Worm (Caenorhabditis elegans) whole organism, L4 larva: Measurements from ENCODE around the gene str-131.
A peak's percentile ranks its signal among the peaks of the same experiment; 100 is the strongest.

Experiments
- F49E8.2 ChIP-seq: sonication (generic microtip); optimal IDR thresholded peaks from 2 replicates; lab custom pipeline; 2016; ENCODE audit warnings: missing compliant biosample characterization, mild to moderate bottlenecking, missing genetic modification characterization, borderline replicate concordance
- Y75B8A.6 ChIP-seq: fragments of 200-800 bp; sonication (Bioruptor generic); IDR thresholded peaks from 2 replicates; pipeline ENCODE4 v1.3.6; 2022; ENCODE audit warnings: missing genetic modification reagents, missing genetic modification characterization, missing compliant biosample characterization
- ZK546.5 ChIP-seq, 2 experiments: sonication (generic microtip); optimal IDR thresholded peaks; 2 replicates each; lab custom pipeline; 2017; ENCODE audit warnings: missing biosample characterization in 2 of 2, missing genetic modification characterization in 2 of 2
- aha-1 ChIP-seq: fragments of 150-350 bp; peaks from one replicate; lab custom pipeline; 2014; ENCODE audit warnings: missing biosample characterization, missing genetic modification characterization
- arid-1 ChIP-seq: fragments of 200-800 bp; sonication (Bioruptor generic); conservative IDR thresholded peaks from 2 replicates; pipeline ENCODE4 v1.3.6; 2022; ENCODE audit warnings: missing genetic modification reagents, missing genetic modification characterization, missing compliant biosample characterization
- ceh-28 ChIP-seq: fragments of 150-350 bp; optimal IDR thresholded peaks from 2 replicates; lab custom pipeline; 2014; ENCODE audit warnings: missing biosample characterization, missing genetic modification reagents, missing genetic modification characterization
- ceh-44 ChIP-seq: fragments of 200-800 bp; sonication (Bioruptor generic); IDR thresholded peaks from 2 replicates; pipeline ENCODE4 v1.3.6; 2022; ENCODE audit warnings: missing genetic modification reagents, missing genetic modification characterization, missing compliant biosample characterization
- ceh-62 ChIP-seq: sonication (generic microtip); optimal IDR thresholded peaks from 2 replicates; lab custom pipeline; 2017; ENCODE audit warnings: missing biosample characterization, missing genetic modification characterization
- daf-12 ChIP-seq: fragments of 150-350 bp; optimal IDR thresholded peaks from 2 replicates; lab custom pipeline; 2014; ENCODE audit warnings: missing biosample characterization, missing genetic modification reagents, missing genetic modification characterization
- daf-8 ChIP-seq: fragments of 200-800 bp; sonication (Bioruptor generic); IDR thresholded peaks from 2 replicates; pipeline ENCODE4 v1.3.6; 2022; ENCODE audit warnings: missing genetic modification characterization, missing compliant biosample characterization
- dmd-6 ChIP-seq: fragments of 200-800 bp; sonication (Bioruptor generic); IDR thresholded peaks from 2 replicates; pipeline ENCODE4 v1.3.6; 2022; ENCODE audit warnings: missing genetic modification reagents, missing genetic modification characterization, missing compliant biosample characterization
- egl-43 ChIP-seq: fragments of 200-800 bp; sonication (Bioruptor generic); IDR thresholded peaks from 2 replicates; pipeline ENCODE4 v1.3.6; 2022; ENCODE audit warnings: missing genetic modification reagents, missing genetic modification characterization, missing compliant biosample characterization
- gei-8 ChIP-seq: fragments of 200-800 bp; sonication (Bioruptor generic); optimal IDR thresholded peaks from 2 replicates; lab custom pipeline; 2018; ENCODE audit warnings: mild to moderate bottlenecking, missing genetic modification characterization, missing compliant biosample characterization
- jun-1 ChIP-seq: fragments of 150-350 bp; optimal IDR thresholded peaks from 2 replicates; lab custom pipeline; 2014; ENCODE audit warnings: missing biosample characterization, missing genetic modification reagents, missing genetic modification characterization
- lim-7 ChIP-seq: fragments of 200-800 bp; sonication (Bioruptor generic); IDR thresholded peaks from 2 replicates; pipeline ENCODE4 v1.3.6; 2022; ENCODE audit warnings: missing genetic modification characterization, missing compliant biosample characterization
- lin-1 ChIP-seq: fragments of 200-800 bp; sonication (Bioruptor generic); IDR thresholded peaks from 2 replicates; pipeline ENCODE4 v1.3.6; 2022; ENCODE audit warnings: missing genetic modification reagents, missing genetic modification characterization, missing compliant biosample characterization
- lin-13 ChIP-seq: fragments of 150-350 bp; optimal IDR thresholded peaks from 2 replicates; lab custom pipeline; 2014; ENCODE audit warnings: missing biosample characterization, missing genetic modification reagents, missing genetic modification characterization
- lin-15B ChIP-seq: fragments of 150-350 bp; sonication (generic microtip); optimal IDR thresholded peaks from 3 replicates; lab custom pipeline; 2014; ENCODE audit warnings: missing biosample characterization, missing genetic modification characterization
- lin-29 ChIP-seq: fragments of 200-800 bp; sonication (Bioruptor generic); IDR thresholded peaks from 2 replicates; pipeline ENCODE4 v1.3.6; 2022; ENCODE audit warnings: missing genetic modification reagents, missing genetic modification characterization, missing compliant biosample characterization
- mdl-1 ChIP-seq, 2 experiments: fragments of 150-350 bp in 1 of 2; sonication (generic microtip) in 1 of 2; optimal IDR thresholded peaks; 2 replicates each; lab custom pipeline; 2014 to 2017; ENCODE audit warnings: missing biosample characterization in 2 of 2, missing genetic modification characterization in 2 of 2
- mxl-3 ChIP-seq: fragments of 200-800 bp; sonication (Bioruptor generic); optimal IDR thresholded peaks from 2 replicates; lab custom pipeline; 2018; ENCODE audit warnings: mild to moderate bottlenecking, missing genetic modification characterization, missing compliant biosample characterization
- nhr-10 ChIP-seq: fragments of 150-350 bp; optimal IDR thresholded peaks from 2 replicates; lab custom pipeline; 2014; ENCODE audit warnings: missing biosample characterization, missing genetic modification characterization
- nhr-28 ChIP-seq: fragments of 150-350 bp; optimal IDR thresholded peaks from 2 replicates; lab custom pipeline; 2014; ENCODE audit warnings: missing biosample characterization, missing genetic modification characterization
- nhr-48 ChIP-seq: sonication (generic microtip); optimal IDR thresholded peaks from 2 replicates; lab custom pipeline; 2016; ENCODE audit warnings: mild to moderate bottlenecking, missing genetic modification characterization, missing compliant biosample characterization
- nhr-6 ChIP-seq: fragments of 150-350 bp; optimal IDR thresholded peaks from 2 replicates; lab custom pipeline; 2014; ENCODE audit warnings: missing biosample characterization, missing genetic modification characterization
- snpc-1.2 ChIP-seq: fragments of 200-800 bp; sonication (Bioruptor generic); IDR thresholded peaks from 2 replicates; pipeline ENCODE4 v1.3.6; 2022; ENCODE audit warnings: missing genetic modification reagents, missing genetic modification characterization, missing compliant biosample characterization
- spr-1 ChIP-seq: sonication (generic microtip); optimal IDR thresholded peaks from 2 replicates; lab custom pipeline; 2016; ENCODE audit warnings: mild to moderate bottlenecking, missing genetic modification characterization, missing compliant biosample characterization
- tra-1 ChIP-seq: fragments of 200-800 bp; sonication (Bioruptor generic); IDR thresholded peaks from 2 replicates; pipeline ENCODE4 v1.3.6; 2022; ENCODE audit warnings: missing genetic modification reagents, missing genetic modification characterization, missing compliant biosample characterization
- unc-130 ChIP-seq: sonication (generic microtip); optimal IDR thresholded peaks from 2 replicates; lab custom pipeline; 2016; ENCODE audit warnings: missing genetic modification reagents, missing genetic modification characterization, missing compliant biosample characterization
- zip-11 ChIP-seq: fragments of 200-800 bp; sonication (Bioruptor generic); IDR thresholded peaks from 2 replicates; pipeline ENCODE4 v1.3.6; 2022; ENCODE audit warnings: missing genetic modification characterization, missing compliant biosample characterization
- zip-2 ChIP-seq: fragments of 150-350 bp; optimal IDR thresholded peaks from 2 replicates; lab custom pipeline; 2014; ENCODE audit warnings: missing biosample characterization, missing genetic modification characterization

str-131 gene

ce11 chrV:8098239-8098638, 16.8 kb upstream of the str-131 start, which contains the start of gene str-145:
Gene str-145, minus strand, starts transcription at chrV:8098339.
- TF ChIP-seq jun-1 (tag; lab: Kevin White, UChicago) (no peak), lin-1 (no peak), zip-2 (tag; lab: Kevin White, UChicago) (no peak), unc-130 (no peak), zip-11 (GFP tag; lab: Robert Waterston, UW) (no peak), ceh-62 (tag; lab: Kevin White, UChicago) (no peak), egl-43 (GFP tag; lab: Robert Waterston, UW) (no peak), daf-8 (GFP tag; lab: Robert Waterston, UW) (no peak), lim-7 (GFP tag; lab: Robert Waterston, UW) (no peak), daf-12 (tag; lab: Kevin White, UChicago) (no peak), tra-1 (no peak), ceh-44 (GFP tag; lab: Robert Waterston, UW) (no peak), dmd-6 (GFP tag; lab: Robert Waterston, UW) (no peak)

- TF ChIP-seq spr-1: no peak
- TF ChIP-seq nhr-10 (tag; lab: Kevin White, UChicago): no peak
- TF ChIP-seq mxl-3 (GFP tag; lab: Kevin White, UChicago): no peak
- no peak for TF ChIP-seq arid-1 (GFP tag; lab: Robert Waterston, UW)
- no peak for TF ChIP-seq snpc-1.2 (GFP tag; lab: Robert Waterston, UW)
- no peak for TF ChIP-seq zip-11 (GFP tag; lab: Robert Waterston, UW)
- no peak for TF ChIP-seq F49E8.2 (tag; lab: Kevin White, UChicago)
- no peak for TF ChIP-seq ceh-28 (tag; lab: Kevin White, UChicago)
- no peak for TF ChIP-seq lin-15B (tag; lab: Kevin White, UChicago)
- no peak for TF ChIP-seq ceh-62 (tag; lab: Kevin White, UChicago)
- TF ChIP-seq lin-29 (GFP tag; lab: Robert Waterston, UW): no peak
Measured at ce11 chrV:8095378-8095777, 13.9 kb upstream of the str-131 start, which contains the start of gene str-146. Gene str-146, minus strand, starts transcription at chrV:8095478.

ce11 chrV:8092385-8092784, 10.9 kb upstream of the str-131 start, which contains the start of gene str-129:
Gene str-129, minus strand, starts transcription at chrV:8092485.
- TF ChIP-seq ZK546.5 (tag; optimal IDR thresholded peaks at IDR 0.05; lab: Kevin White, UChicago) (no peak), aha-1 (tag; lab: Kevin White, UChicago) (peak; percentile 31)

ce11 chrV:8090595-8090994, 9.1 kb upstream of the str-131 start, which contains the start of gene str-130:
Gene str-130, minus strand, starts transcription at chrV:8090695.
- TF ChIP-seq nhr-6 (tag; lab: Kevin White, UChicago) (no peak), lin-13 (GFP tag; lab: Kevin White, UChicago) (no peak)

ce11 chrV:8085141-8085540, 3.7 kb upstream of the str-131 start, which contains the start of gene C09H5.7:
Gene C09H5.7, minus strand, starts transcription at chrV:8085241.
- TF ChIP-seq gei-8: no peak

- peak; percentile 27 for TF ChIP-seq nhr-28 (tag; lab: Kevin White, UChicago)
- TF ChIP-seq mdl-1 (tag; optimal IDR thresholded peaks at IDR 0.05; lab: Kevin White, UChicago): peak in 1 of 2 experiments; percentile 32
- no peak for TF ChIP-seq Y75B8A.6 (GFP tag; lab: Robert Waterston, UW)
- peak; percentile 18 for TF ChIP-seq nhr-48
Measured at ce11 chrV:8079813-8080212, 1.7 kb downstream of the str-131 start.
